Worm (Caenorhabditis elegans) whole organism, L2 larva: ENCODE results near the gene Y53C12A.3.

Experiments used
- C34F6.9 ChIP-seq: fragments of 150-350 bp; optimal IDR thresholded peaks from 2 replicates; lab custom pipeline; 2014; ENCODE audit warnings: missing biosample characterization, missing genetic modification characterization
- F13H6.1 ChIP-seq: sonication (generic microtip); optimal IDR thresholded peaks from 2 replicates; lab custom pipeline; 2016; ENCODE audit warnings: missing genetic modification characterization, missing compliant biosample characterization
- R02D3.7 ChIP-seq: fragments of 150-350 bp; optimal IDR thresholded peaks from 2 replicates; lab custom pipeline; 2014; ENCODE audit warnings: missing biosample characterization, missing genetic modification characterization
- Y55F3AM.14 ChIP-seq: fragments of 200-800 bp; sonication (Bioruptor generic); optimal IDR thresholded peaks from 2 replicates; lab custom pipeline; 2018; ENCODE audit warnings: mild to moderate bottlenecking, missing genetic modification characterization, missing compliant biosample characterization
- ZK546.5 ChIP-seq: sonication (generic microtip); optimal IDR thresholded peaks from 2 replicates; lab custom pipeline; 2017; ENCODE audit warnings: missing biosample characterization, missing genetic modification characterization
- alr-1 ChIP-seq: fragments of 150-350 bp; optimal IDR thresholded peaks from 2 replicates; lab custom pipeline; 2014; ENCODE audit warnings: missing biosample characterization, missing genetic modification characterization
- blmp-1 ChIP-seq: sonication (generic microtip); optimal IDR thresholded peaks from 2 replicates; lab custom pipeline; 2017; ENCODE audit warnings: missing genetic modification characterization, mild to moderate bottlenecking, missing compliant biosample characterization, antibody characterized with exemption, moderate library complexity; ENCODE audit not compliant: insufficient read depth
- ceh-16 ChIP-seq: fragments of 150-350 bp; optimal IDR thresholded peaks from 2 replicates; lab custom pipeline; 2014; ENCODE audit warnings: missing biosample characterization, missing genetic modification characterization
- ceh-82 ChIP-seq: fragments of 150-350 bp; optimal IDR thresholded peaks from 2 replicates; lab custom pipeline; 2014; ENCODE audit warnings: missing biosample characterization, missing genetic modification characterization
- crh-2 ChIP-seq: sonication (generic microtip); optimal IDR thresholded peaks from 2 replicates; lab custom pipeline; 2017; ENCODE audit warnings: missing biosample characterization, missing genetic modification characterization
- dmd-4 ChIP-seq: sonication (generic microtip); optimal IDR thresholded peaks from 2 replicates; lab custom pipeline; 2017; ENCODE audit warnings: missing biosample characterization, missing genetic modification characterization
- egl-27 ChIP-seq: sonication (generic microtip); optimal IDR thresholded peaks from 3 replicates; lab custom pipeline; 2017; ENCODE audit warnings: missing biosample characterization, missing genetic modification reagents, missing genetic modification characterization
- elt-1 ChIP-seq: fragments of 150-350 bp; optimal IDR thresholded peaks from 2 replicates; lab custom pipeline; 2014; ENCODE audit warnings: missing biosample characterization, missing genetic modification characterization
- fos-1 ChIP-seq: fragments of 150-350 bp; optimal IDR thresholded peaks from 2 replicates; lab custom pipeline; 2014; ENCODE audit warnings: missing biosample characterization, missing genetic modification characterization
- gmeb-1 ChIP-seq: fragments of 150-350 bp; optimal IDR thresholded peaks from 2 replicates; lab custom pipeline; 2014; ENCODE audit warnings: missing biosample characterization, missing genetic modification characterization
- lin-11 ChIP-seq: fragments of 150-350 bp; sonication (generic microtip); optimal IDR thresholded peaks from 2 replicates; lab custom pipeline; 2014; ENCODE audit warnings: missing biosample characterization, missing genetic modification characterization, inconsistent platforms, mixed read lengths
- lin-13 ChIP-seq: fragments of 150-350 bp; optimal IDR thresholded peaks from 2 replicates; lab custom pipeline; 2014; ENCODE audit warnings: missing biosample characterization, missing genetic modification reagents, missing genetic modification characterization
- lin-39 ChIP-seq: fragments of 150-350 bp; optimal IDR thresholded peaks from 2 replicates; lab custom pipeline; 2014; ENCODE audit warnings: missing biosample characterization, missing genetic modification reagents, missing genetic modification characterization
- lsy-2 ChIP-seq, 2 experiments: fragments of 150-350 bp in 1 of 2; sonication (generic microtip) in 1 of 2; optimal IDR thresholded peaks; 2 replicates each; lab custom pipeline; 2014 to 2017; ENCODE audit warnings: missing biosample characterization in 2 of 2, missing genetic modification characterization in 2 of 2
- mab-5 ChIP-seq: fragments of 150-350 bp; optimal IDR thresholded peaks from 2 replicates; lab custom pipeline; 2014; ENCODE audit warnings: missing biosample characterization, missing genetic modification characterization
- mbf-1 ChIP-seq: sonication (generic microtip); optimal IDR thresholded peaks from 2 replicates; lab custom pipeline; 2017; ENCODE audit warnings: missing biosample characterization, missing genetic modification characterization
- mdl-1 ChIP-seq, 2 experiments: fragments of 150-350 bp in 1 of 2; sonication (generic microtip) in 1 of 2; optimal IDR thresholded peaks; 2 replicates each; lab custom pipeline; 2017; ENCODE audit warnings: missing biosample characterization in 2 of 2, missing genetic modification characterization in 2 of 2
- nhr-10 ChIP-seq: sonication (generic microtip); optimal IDR thresholded peaks from 2 replicates; lab custom pipeline; 2017; ENCODE audit warnings: missing biosample characterization, missing genetic modification characterization
- nhr-11 ChIP-seq: fragments of 150-350 bp; optimal IDR thresholded peaks from 2 replicates; lab custom pipeline; 2014; ENCODE audit warnings: missing biosample characterization, missing genetic modification characterization
- nhr-12 ChIP-seq: fragments of 150-350 bp; optimal IDR thresholded peaks from 2 replicates; lab custom pipeline; 2014; ENCODE audit warnings: missing biosample characterization, missing genetic modification characterization
- nhr-129 ChIP-seq: fragments of 150-350 bp; optimal IDR thresholded peaks from 2 replicates; lab custom pipeline; 2014; ENCODE audit warnings: missing biosample characterization, missing genetic modification characterization
- nhr-21 ChIP-seq: fragments of 150-350 bp; optimal IDR thresholded peaks from 2 replicates; lab custom pipeline; 2014; ENCODE audit warnings: missing biosample characterization, missing genetic modification characterization
- nhr-23 ChIP-seq: fragments of 150-350 bp; optimal IDR thresholded peaks from 2 replicates; lab custom pipeline; 2014; ENCODE audit warnings: missing biosample characterization, missing genetic modification reagents, missing genetic modification characterization
- nhr-237 ChIP-seq: fragments of 150-350 bp; optimal IDR thresholded peaks from 2 replicates; lab custom pipeline; 2014; ENCODE audit warnings: missing biosample characterization, missing genetic modification characterization
- nhr-25 ChIP-seq: fragments of 150-350 bp; sonication (generic microtip); optimal IDR thresholded peaks from 3 replicates; lab custom pipeline; 2014; ENCODE audit warnings: missing biosample characterization, missing genetic modification characterization
- nhr-6 ChIP-seq: fragments of 150-350 bp; optimal IDR thresholded peaks from 2 replicates; lab custom pipeline; 2014; ENCODE audit warnings: missing biosample characterization, missing genetic modification characterization
- nhr-77 ChIP-seq: fragments of 150-350 bp; optimal IDR thresholded peaks from 2 replicates; lab custom pipeline; 2014; ENCODE audit warnings: missing biosample characterization, missing genetic modification characterization
- peb-1 ChIP-seq: fragments of 150-350 bp; optimal IDR thresholded peaks from 2 replicates; lab custom pipeline; 2014; ENCODE audit warnings: missing biosample characterization, missing genetic modification characterization
- sem-4 ChIP-seq: fragments of 150-350 bp; optimal IDR thresholded peaks from 2 replicates; lab custom pipeline; 2014; ENCODE audit warnings: missing biosample characterization, missing genetic modification reagents, missing genetic modification characterization
- skn-1 ChIP-seq: sonication (generic microtip); optimal IDR thresholded peaks from 2 replicates; lab custom pipeline; 2017; ENCODE audit warnings: missing biosample characterization, missing genetic modification characterization
- sma-3 ChIP-seq: sonication (generic microtip); optimal IDR thresholded peaks from 2 replicates; lab custom pipeline; 2016; ENCODE audit warnings: missing genetic modification reagents, missing genetic modification characterization, missing compliant biosample characterization
- sma-9 ChIP-seq, 2 experiments: fragments of 150-350 bp in 1 of 2; sonication (generic microtip) in 1 of 2; optimal IDR thresholded peaks; 2 replicates each; lab custom pipeline; 2014 to 2016; ENCODE audit warnings: missing genetic modification characterization in 2 of 2, mild to moderate bottlenecking in 1 of 2, missing biosample characterization in 1 of 2, missing compliant biosample characterization in 1 of 2, missing genetic modification reagents in 1 of 2, moderate library complexity in 1 of 2
- snpc-4 ChIP-seq: fragments of 150-350 bp; optimal IDR thresholded peaks from 2 replicates; lab custom pipeline; 2014; ENCODE audit warnings: missing biosample characterization, missing genetic modification characterization
- unc-39 ChIP-seq: fragments of 150-350 bp; optimal IDR thresholded peaks from 2 replicates; lab custom pipeline; 2014; ENCODE audit warnings: missing biosample characterization, missing genetic modification characterization
- unc-55 ChIP-seq: fragments of 150-350 bp; sonication (generic microtip); optimal IDR thresholded peaks from 3 replicates; lab custom pipeline; 2014; ENCODE audit warnings: missing biosample characterization, missing genetic modification reagents, missing genetic modification characterization
- unc-62 ChIP-seq: fragments of 150-350 bp; optimal IDR thresholded peaks from 2 replicates; lab custom pipeline; 2014; ENCODE audit warnings: missing biosample characterization, missing genetic modification reagents, missing genetic modification characterization
- ztf-11 ChIP-seq: sonication (generic microtip); optimal IDR thresholded peaks from 2 replicates; lab custom pipeline; 2017; ENCODE audit warnings: missing biosample characterization, missing genetic modification characterization
- ztf-4 ChIP-seq: fragments of 150-350 bp; optimal IDR thresholded peaks from 2 replicates; lab custom pipeline; 2014; ENCODE audit warnings: missing biosample characterization, missing genetic modification characterization

The Y53C12A.3 gene

ce11 chrII:9753056-9753455 lies 47.0 kb upstream of the Y53C12A.3 start, which contains the start of gene Y53C12B.7:
Gene Y53C12B.7 (minus strand): TSS chrII:9753218.
- peak; percentile 17 for TF ChIP-seq blmp-1 (tag; lab: Kevin White, UChicago)
- no peak for TF ChIP-seq peb-1 (tag; lab: Kevin White, UChicago)
- no peak for TF ChIP-seq alr-1 (tag; lab: Kevin White, UChicago)
- no peak for TF ChIP-seq lin-11 (tag; lab: Kevin White, UChicago)
- TF ChIP-seq sma-9 (GFP tag; optimal IDR thresholded peaks at IDR 0.05; lab: Kevin White, UChicago) = peak; percentile 36
- TF ChIP-seq sma-9 (tag; optimal IDR thresholded peaks at IDR 0.05; lab: Kevin White, UChicago) = no peak
- no peak for TF ChIP-seq lin-39 (tag; lab: Kevin White, UChicago)

- no peak for TF ChIP-seq nhr-11 (tag; lab: Kevin White, UChicago)
- TF ChIP-seq nhr-21 (tag; lab: Kevin White, UChicago) = peak; percentile 50
- TF ChIP-seq nhr-25 (tag; lab: Kevin White, UChicago) = peak; percentile 46
- TF ChIP-seq snpc-4 (tag; lab: Kevin White, UChicago) = no peak
- TF ChIP-seq sma-3 = peak; percentile 33
- peak; percentile 85 for TF ChIP-seq sma-9 (GFP tag; optimal IDR thresholded peaks at IDR 0.05; lab: Kevin White, UChicago)
- no peak for TF ChIP-seq sma-9 (tag; optimal IDR thresholded peaks at IDR 0.05; lab: Kevin White, UChicago)
- TF ChIP-seq mdl-1 (tag; optimal IDR thresholded peaks at IDR 0.05; lab: Kevin White, UChicago) = peak in 1 of 2 experiments; percentile 4
- peak in 1 of 2 experiments; percentile 8 for TF ChIP-seq lsy-2 (tag; optimal IDR thresholded peaks at IDR 0.05; lab: Kevin White, UChicago)
- TF ChIP-seq nhr-237 (tag; lab: Kevin White, UChicago) = no peak
- no peak for TF ChIP-seq nhr-77 (tag; lab: Kevin White, UChicago)
These were observed 46.2 kb upstream of the Y53C12A.3 start for ce11 chrII:9752278-9752677.

ce11 chrII:9746069-9746468 lies 40.0 kb upstream of the Y53C12A.3 start, which contains the start of the genes Y53C12B.1 and nos-3:
Gene Y53C12B.1 (minus strand): TSS chrII:9746078.
Gene nos-3 (plus strand): TSS chrII:9746316.
- TF ChIP-seq gmeb-1 = peak; percentile 84
- TF ChIP-seq blmp-1 (tag; lab: Kevin White, UChicago) = peak; percentile 24
- peak; percentile 83 for TF ChIP-seq nhr-21 (tag; lab: Kevin White, UChicago)
- TF ChIP-seq egl-27 (tag; lab: Kevin White, UChicago) = peak; percentile 12
- TF ChIP-seq nhr-10 (tag; lab: Kevin White, UChicago) = no peak
- no peak for TF ChIP-seq nhr-6 (tag; lab: Kevin White, UChicago)
- peak; percentile 17 for TF ChIP-seq ceh-16
- no peak for TF ChIP-seq mbf-1 (tag; lab: Kevin White, UChicago)
- TF ChIP-seq lin-11 (tag; lab: Kevin White, UChicago) = peak; percentile 66
- TF ChIP-seq Y55F3AM.14 = no peak
- peak; percentile 98 for TF ChIP-seq unc-55
- TF ChIP-seq dmd-4 (tag; lab: Kevin White, UChicago) = no peak
- TF ChIP-seq nhr-129 (tag; lab: Kevin White, UChicago) = peak; percentile 88
- TF ChIP-seq ztf-4 = no peak
- peak; percentile 82 for TF ChIP-seq sma-9 (GFP tag; optimal IDR thresholded peaks at IDR 0.05; lab: Kevin White, UChicago)
- TF ChIP-seq sma-9 (tag; optimal IDR thresholded peaks at IDR 0.05; lab: Kevin White, UChicago) = no peak
- TF ChIP-seq F13H6.1 (tag; lab: Kevin White, UChicago) = peak; percentile 71
- TF ChIP-seq mab-5 (tag; lab: Kevin White, UChicago) = peak; percentile 62
- no peak for TF ChIP-seq ZK546.5
- TF ChIP-seq nhr-237 (tag; lab: Kevin White, UChicago) = no peak
- no peak for TF ChIP-seq ceh-82
- TF ChIP-seq unc-62 (GFP tag; lab: Kevin White, UChicago) = no peak
- no peak for TF ChIP-seq alr-1 (tag; lab: Kevin White, UChicago)
- peak; percentile 97 to 99 for TF ChIP-seq lsy-2 (tag; optimal IDR thresholded peaks at IDR 0.05; lab: Kevin White, UChicago)
- peak; percentile 85 for TF ChIP-seq C34F6.9
- peak; percentile 50 for TF ChIP-seq sem-4 (tag; lab: Kevin White, UChicago)
- TF ChIP-seq elt-1 (tag; lab: Kevin White, UChicago) = no peak
- no peak for TF ChIP-seq lin-39 (tag; lab: Kevin White, UChicago)
- TF ChIP-seq R02D3.7 (tag; lab: Kevin White, UChicago) = peak; percentile 83
- no peak for TF ChIP-seq skn-1 (tag; lab: Kevin White, UChicago)
- TF ChIP-seq ztf-11 = no peak
- TF ChIP-seq sma-3 = peak; percentile 77
- peak; percentile 57 for TF ChIP-seq snpc-4 (tag; lab: Kevin White, UChicago)
- TF ChIP-seq mdl-1 (tag; optimal IDR thresholded peaks at IDR 0.05; lab: Kevin White, UChicago) = no peak
- TF ChIP-seq fos-1 (tag; lab: Kevin White, UChicago) = peak; percentile 54
- peak; percentile 80 for TF ChIP-seq lin-13 (GFP tag; lab: Kevin White, UChicago)
- TF ChIP-seq nhr-25 (tag; lab: Kevin White, UChicago) = peak; percentile 75
- TF ChIP-seq unc-39 (tag; lab: Kevin White, UChicago) = no peak
- TF ChIP-seq crh-2 = peak; percentile 92
- no peak for TF ChIP-seq nhr-23 (tag; lab: Kevin White, UChicago)
- TF ChIP-seq nhr-11 (tag; lab: Kevin White, UChicago) = no peak
- TF ChIP-seq nhr-12 (tag; lab: Kevin White, UChicago) = no peak
